Worm (Caenorhabditis elegans): ENCODE measurements around the gene C04B4.5.

DNA sequence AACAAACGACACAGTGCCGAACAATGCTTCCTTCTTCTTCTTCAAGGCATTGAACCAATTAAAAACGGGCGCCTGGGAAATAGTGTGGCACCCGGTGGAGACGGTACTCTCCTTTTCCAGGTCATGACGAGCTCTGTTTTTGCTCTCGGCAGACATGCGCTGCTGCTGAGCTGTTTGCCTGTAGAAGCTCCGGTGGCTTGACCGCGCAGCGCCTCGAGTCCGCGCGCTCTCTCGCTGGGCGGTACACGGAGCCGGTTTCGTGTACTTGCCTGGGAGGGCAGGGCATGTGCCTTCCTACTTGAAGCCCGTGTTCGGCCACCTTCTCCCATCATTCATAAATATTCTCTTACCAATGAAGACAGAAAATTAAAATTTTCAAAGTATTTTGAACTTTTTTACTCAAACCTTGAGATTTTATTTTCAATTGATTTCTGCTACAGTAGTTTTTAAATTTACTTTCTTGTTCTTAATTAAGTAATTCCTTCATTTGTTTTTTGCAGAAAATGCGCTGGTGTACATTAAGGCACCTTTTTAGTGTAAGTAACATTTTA is 27.7 kb downstream of the C04B4.5 start, which contains the start of gene E01G6.1:
- TF ChIP-seq elt-3 (tag; optimal IDR thresholded peaks at IDR 0.05) (no peak), lsy-2 (tag; optimal IDR thresholded peaks at IDR 0.05) (no peak), nhr-12 (tag; optimal IDR thresholded peaks at IDR 0.05) (no peak), nhr-237 (tag; optimal IDR thresholded peaks at IDR 0.05) (no peak), snpc-4 (tag; optimal IDR thresholded peaks at IDR 0.05) (no peak)

Measured in whole organism, mixed stage, embryonic.